Worm (Caenorhabditis elegans): ENCODE data around the gene Y54G2A.15.
A peak's percentile ranks its signal among the peaks of the same experiment; 100 is the strongest.

The Y54G2A.15 gene

DNA sequence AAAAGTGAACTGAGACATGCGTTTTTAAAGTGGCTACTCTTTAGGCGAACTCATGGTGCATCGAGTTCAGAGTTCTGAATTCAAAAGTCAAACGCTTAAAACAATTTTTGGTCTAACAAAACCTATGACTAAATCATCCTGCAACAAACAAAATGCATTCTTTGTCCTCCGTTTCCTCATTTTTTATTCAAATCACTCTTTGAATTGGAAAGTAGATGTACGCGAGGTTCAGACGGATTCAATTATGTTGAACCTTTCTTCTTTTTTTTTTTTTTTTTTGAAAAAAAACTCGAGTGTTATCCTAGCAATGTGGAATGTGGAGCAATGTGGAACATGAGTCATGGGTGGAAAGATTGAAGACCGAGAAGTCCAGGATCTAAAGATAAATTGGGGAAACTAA, 15.0 kb upstream of the Y54G2A.15 start:
- TF ChIP-seq lin-39 (tag; optimal IDR thresholded peaks at IDR 0.05) (no peak), fkh-10 (GFP tag; optimal IDR thresholded peaks at IDR 0.05) (peak; percentile 83)

DNA sequence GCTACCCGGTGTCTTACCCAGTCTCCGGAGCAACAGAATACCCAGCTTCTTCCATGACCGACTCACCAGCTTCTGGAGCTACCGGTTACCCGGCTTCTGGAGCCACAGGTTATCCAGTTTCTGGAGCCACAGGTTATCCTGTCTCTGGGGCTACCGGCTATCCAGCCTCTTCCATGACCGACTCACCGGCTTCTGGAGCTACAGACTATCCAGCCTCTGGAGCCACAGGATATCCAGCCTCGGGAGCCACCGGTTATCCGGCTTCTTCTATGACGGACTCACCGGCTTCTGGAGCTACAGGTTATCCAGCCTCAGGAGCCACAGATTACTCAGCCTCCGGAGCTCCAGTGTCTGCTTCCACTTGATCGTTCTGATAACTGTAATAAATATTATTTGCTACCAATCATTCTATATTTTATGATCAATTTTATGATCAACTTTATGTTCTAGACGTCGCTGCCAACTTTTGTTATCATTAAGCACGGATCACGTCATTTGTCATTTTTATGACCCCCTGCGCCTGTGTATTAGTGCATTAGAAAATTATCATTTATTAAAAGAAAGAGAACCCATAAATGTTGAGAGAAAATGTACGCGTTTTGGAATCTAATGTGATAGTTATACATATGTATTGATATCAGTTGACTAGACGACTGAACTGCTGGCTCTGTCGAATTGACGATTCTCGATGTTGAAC, 11.4 kb upstream of the Y54G2A.15 start:
- TF ChIP-seq nhr-28 (tag; optimal IDR thresholded peaks at IDR 0.05), result no peak
- TF ChIP-seq pqm-1 (tag; optimal IDR thresholded peaks at IDR 0.05), result peak; percentile 95
- peak; percentile 93 for TF ChIP-seq elt-2 (tag; optimal IDR thresholded peaks at IDR 0.05)
- TF ChIP-seq elt-1 (tag; optimal IDR thresholded peaks at IDR 0.05), result no peak
- no peak for TF ChIP-seq sea-2 (GFP tag; optimal IDR thresholded peaks at IDR 0.05)
- peak; percentile 12 for TF ChIP-seq jun-1 (tag; optimal IDR thresholded peaks at IDR 0.05)

DNA sequence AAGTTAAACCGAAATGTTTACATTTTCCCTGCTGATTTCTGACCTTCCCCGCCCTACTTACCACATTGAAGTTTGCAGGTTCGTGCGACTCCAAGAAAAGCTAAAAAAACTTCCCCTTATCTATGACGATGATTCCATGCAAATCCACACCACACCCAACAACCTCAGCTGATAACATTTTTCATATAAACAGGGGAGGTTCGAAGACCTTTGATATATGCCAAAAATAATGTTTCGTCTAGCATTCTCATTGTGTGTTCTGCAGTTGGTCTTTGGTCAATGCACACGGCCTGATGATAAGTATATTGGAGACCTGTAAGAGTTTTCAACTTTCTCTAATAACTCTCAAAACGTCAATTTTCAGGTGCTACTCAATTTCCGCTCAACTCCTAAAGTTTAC, 10.4 kb upstream of the Y54G2A.15 start:
- peak; percentile 83 for TF ChIP-seq elt-2 (tag; optimal IDR thresholded peaks at IDR 0.05)
- TF ChIP-seq egl-5 (tag; optimal IDR thresholded peaks at IDR 0.05), result no peak
- peak; percentile 67 for TF ChIP-seq pqm-1 (tag; optimal IDR thresholded peaks at IDR 0.05)

DNA sequence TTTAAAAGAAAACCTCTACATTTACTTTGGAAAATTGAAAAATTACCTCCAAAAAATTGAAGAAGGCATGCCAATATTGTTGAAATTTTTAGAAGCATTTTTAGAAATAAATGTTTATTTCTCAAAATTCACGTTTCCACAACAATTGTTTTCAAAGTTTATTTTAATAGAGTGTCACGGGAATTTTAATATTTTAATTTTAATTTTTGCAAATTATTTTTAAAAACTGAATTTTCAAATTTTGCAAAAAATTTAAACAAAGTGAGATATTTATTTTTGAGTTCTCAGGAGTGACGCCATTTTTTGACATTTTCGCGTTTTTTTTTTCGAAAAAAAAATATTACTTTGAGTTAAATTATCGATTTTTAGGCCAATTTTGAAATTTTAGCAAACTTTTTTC, 9.4 kb upstream of the Y54G2A.15 start, which contains the start of gene Y54G2A.49:
TSS of gene Y54G2A.49 (minus strand) at position 101 of the 400 bp plus-strand sequence.
- TF ChIP-seq skn-1 (tag; optimal IDR thresholded peaks at IDR 0.05) (no peak), nhr-67 (tag; optimal IDR thresholded peaks at IDR 0.05) (no peak), nhr-23 (tag; optimal IDR thresholded peaks at IDR 0.05) (no peak), nfya-1 (tag; optimal IDR thresholded peaks at IDR 0.05; ENCODE audit: insufficient read depth) (no peak), elt-1 (tag; optimal IDR thresholded peaks at IDR 0.05) (no peak), nhr-76 (tag; optimal IDR thresholded peaks at IDR 0.05) (no peak), hmg-11 (tag; optimal IDR thresholded peaks at IDR 0.05) (no peak), mml-1 (tag; optimal IDR thresholded peaks at IDR 0.05) (no peak), jun-1 (tag; optimal IDR thresholded peaks at IDR 0.05) (no peak), ZK546.5 (tag; optimal IDR thresholded peaks at IDR 0.05) (no peak), egl-5 (tag; optimal IDR thresholded peaks at IDR 0.05) (no peak), sea-2 (GFP tag; optimal IDR thresholded peaks at IDR 0.05) (no peak), daf-12 (tag; optimal IDR thresholded peaks at IDR 0.05) (no peak), unc-39 (tag; optimal IDR thresholded peaks at IDR 0.05) (no peak), nhr-28 (tag; optimal IDR thresholded peaks at IDR 0.05) (no peak), elt-2 (tag; optimal IDR thresholded peaks at IDR 0.05) (no peak), fos-1 (tag; optimal IDR thresholded peaks at IDR 0.05) (no peak), unc-62 (GFP tag; optimal IDR thresholded peaks at IDR 0.05) (no peak)

DNA sequence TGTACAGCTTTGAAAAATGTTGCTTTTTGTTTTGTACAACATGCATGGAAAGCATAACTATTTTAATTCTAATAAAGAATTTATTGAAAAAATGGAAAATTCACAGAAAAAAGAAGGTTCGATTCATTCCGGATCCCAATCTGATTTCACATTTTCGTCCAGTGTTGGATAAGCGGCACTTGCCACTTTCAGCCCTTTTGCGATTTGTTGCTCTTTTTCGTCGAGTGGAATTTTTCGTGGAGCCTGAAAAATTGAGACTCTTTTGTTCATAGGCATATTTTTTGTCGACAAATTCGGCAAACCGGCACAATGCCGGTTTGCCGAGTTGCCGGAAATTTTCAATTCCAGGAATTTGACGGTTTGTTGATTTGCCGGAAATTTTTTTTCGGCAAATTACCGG, 7.8 kb upstream of the Y54G2A.15 start:
- TF ChIP-seq unc-39 (tag; optimal IDR thresholded peaks at IDR 0.05) (no peak), egl-27 (tag; optimal IDR thresholded peaks at IDR 0.05) (no peak), skn-1 (tag; optimal IDR thresholded peaks at IDR 0.05) (no peak), ceh-28 (tag; optimal IDR thresholded peaks at IDR 0.05) (no peak), mml-1 (tag; optimal IDR thresholded peaks at IDR 0.05) (no peak), ztf-11 (tag; optimal IDR thresholded peaks at IDR 0.05) (no peak), lin-39 (tag; optimal IDR thresholded peaks at IDR 0.05) (no peak), ceh-16 (tag; optimal IDR thresholded peaks at IDR 0.05) (no peak), elt-2 (tag; optimal IDR thresholded peaks at IDR 0.05) (no peak), ceh-9 (tag; optimal IDR thresholded peaks at IDR 0.05) (no peak), ztf-4 (tag; optimal IDR thresholded peaks at IDR 0.05) (no peak), egl-5 (tag; optimal IDR thresholded peaks at IDR 0.05) (no peak), nhr-237 (tag; optimal IDR thresholded peaks at IDR 0.05) (no peak), fos-1 (tag; optimal IDR thresholded peaks at IDR 0.05) (no peak), nhr-76 (tag; optimal IDR thresholded peaks at IDR 0.05) (no peak), nhr-77 (tag; optimal IDR thresholded peaks at IDR 0.05) (no peak)

DNA sequence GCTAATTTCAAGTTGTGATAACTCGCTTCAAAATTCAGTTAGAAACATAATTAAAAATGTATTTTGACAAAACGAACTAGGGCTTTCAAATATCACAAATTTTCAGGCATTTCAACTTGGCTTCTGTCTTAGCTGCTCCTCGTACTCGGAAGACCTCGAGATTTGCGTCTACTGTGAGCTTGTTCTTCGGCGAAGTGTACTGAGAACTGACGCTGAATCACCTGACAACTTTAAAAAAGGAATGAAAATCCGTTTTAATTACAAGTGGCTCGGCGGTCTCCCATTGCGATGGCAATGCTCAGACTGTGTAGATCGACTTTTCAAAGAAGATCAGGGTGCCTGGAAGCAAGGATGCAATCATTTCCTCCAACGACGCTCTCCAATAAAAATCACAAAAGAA, 6.8 kb upstream of the Y54G2A.15 start, which contains the start of gene clec-85:
TSS of gene clec-85 (plus strand) at position 301 of the 400 bp plus-strand sequence.
- TF ChIP-seq R02D3.7 (tag; optimal IDR thresholded peaks at IDR 0.05) (no peak), aly-2 (tag; optimal IDR thresholded peaks at IDR 0.05) (no peak), mdl-1 (tag; optimal IDR thresholded peaks at IDR 0.05) (no peak), ama-1 (optimal IDR thresholded peaks at IDR 0.05) (no peak), tbx-2 (tag; optimal IDR thresholded peaks at IDR 0.05) (no peak), lin-39 (tag; optimal IDR thresholded peaks at IDR 0.05) (no peak), hmg-11 (tag; optimal IDR thresholded peaks at IDR 0.05) (no peak), ceh-9 (tag; optimal IDR thresholded peaks at IDR 0.05) (no peak), fos-1 (tag; optimal IDR thresholded peaks at IDR 0.05) (no peak), nhr-67 (tag; optimal IDR thresholded peaks at IDR 0.05) (no peak), nhr-25 (tag; optimal IDR thresholded peaks at IDR 0.05) (no peak), snpc-4 (tag; optimal IDR thresholded peaks at IDR 0.05) (no peak), nhr-28 (tag; optimal IDR thresholded peaks at IDR 0.05) (no peak), lin-15B (tag; optimal IDR thresholded peaks at IDR 0.05) (no peak), elt-1 (tag; optimal IDR thresholded peaks at IDR 0.05) (no peak), nhr-76 (tag; optimal IDR thresholded peaks at IDR 0.05) (no peak), pqm-1 (tag; optimal IDR thresholded peaks at IDR 0.05) (no peak), ztf-11 (tag; optimal IDR thresholded peaks at IDR 0.05) (no peak)
